Fruit fly (Drosophila melanogaster): ENCODE data around the gene Ir94f.

dm6 chr3R:23527396-23527795 is 45.7 kb downstream of the Ir94f start:
- no peak for TF ChIP-seq tj (GFP tag; optimal IDR thresholded peaks at IDR 0.05)
- no peak for TF ChIP-seq cnc (optimal IDR thresholded peaks at IDR 0.05)
- no peak for TF ChIP-seq CG1620 (GFP tag; optimal IDR thresholded peaks at IDR 0.05)
